Fruit fly (Drosophila melanogaster) Kc167 (cell line): ENCODE measurements around the gene CG46309.

Experiments used
- Myc ChIP-seq: fragments of >200 bp; optimal IDR thresholded peaks from 2 replicates; lab custom pipeline; 2017; ENCODE audit warnings: missing external identifiers
- Sin3A ChIP-seq: fragments of >200 bp; optimal IDR thresholded peaks from 2 replicates; lab custom pipeline; 2018; ENCODE audit warnings: missing external identifiers
- h ChIP-seq: fragments of >200 bp; optimal IDR thresholded peaks from 3 replicates; lab custom pipeline; 2018; ENCODE audit warnings: missing external identifiers
- insv ChIP-seq: fragments of >200 bp; optimal IDR thresholded peaks from 3 replicates; lab custom pipeline; 2018; ENCODE audit warnings: missing external identifiers
- psq ChIP-seq: fragments of >200 bp; optimal IDR thresholded peaks from 2 replicates; lab custom pipeline; 2017; ENCODE audit warnings: missing external identifiers

dm6 chr2L:16269232-16270134, 17.9 kb upstream of the CG46309 start:
- TF ChIP-seq Sin3A (lab: Kevin White, UChicago): no peak
- no peak for TF ChIP-seq psq (lab: Kevin White, UChicago)
- TF ChIP-seq Myc (lab: Kevin White, UChicago): no peak
- TF ChIP-seq insv: no peak
- TF ChIP-seq h: no peak
